1 fruit fly cellular context compared by ENCODE assay signal in the genomic region with DNA sequence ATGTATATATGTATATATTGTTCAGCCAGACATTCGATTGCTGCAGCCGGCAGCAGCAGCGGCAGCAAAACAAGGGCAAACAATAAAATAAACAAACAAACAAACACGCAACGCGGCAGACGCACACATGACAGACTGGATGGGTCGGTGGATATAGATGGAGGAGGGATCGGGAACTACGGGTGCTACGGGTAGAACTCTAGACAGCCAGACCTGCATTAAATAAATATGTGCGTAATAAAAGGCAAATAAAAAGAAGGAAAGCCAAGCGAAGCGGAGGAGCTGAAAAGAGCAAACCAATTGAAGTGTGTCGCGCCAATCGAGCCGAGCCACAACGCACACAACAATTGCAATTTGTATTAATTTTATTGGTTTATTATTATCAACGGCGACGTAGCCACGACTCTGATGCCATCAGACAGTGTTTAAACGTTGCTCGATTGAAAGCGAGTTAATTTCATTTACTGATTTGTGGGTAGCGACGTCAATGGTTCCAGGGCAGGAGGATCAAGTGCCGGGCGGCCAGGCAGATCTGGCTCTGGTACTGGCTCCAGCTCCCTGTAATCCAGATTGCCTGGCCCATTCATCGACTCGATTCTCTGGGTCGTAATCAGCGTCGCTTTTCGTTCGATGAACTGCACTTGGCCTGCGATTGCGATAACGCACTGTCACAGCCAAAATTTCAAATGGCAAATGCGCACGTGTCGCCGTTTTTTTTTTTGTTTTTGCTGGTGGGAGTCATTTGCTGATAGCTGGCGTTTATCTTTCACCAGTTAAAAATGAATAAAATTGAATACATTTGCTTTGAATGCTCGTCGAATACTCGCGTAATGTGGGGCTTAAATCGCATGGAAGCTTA.
TF ChIP-seq lines count a peak whose summit lies in the region.

No protein-coding gene starts in this region.

TF ChIP-seq in whole organism, embryonic, 481 proteins besides CTCF, POLR2A, EP300 and RAD21 (continued from another document and continues in another):
- TF ChIP-seq sna (GFP tag; IDR thresholded peaks at IDR 0.05; lab: Robert Waterston, UW; ENCODE audit: partially characterized antibody) (no peak), HmgD (GFP tag; optimal IDR thresholded peaks at IDR 0.05; lab: Kevin White, UChicago) (no peak), CG13287 (GFP tag; IDR thresholded peaks at IDR 0.05; lab: Robert Waterston, UW; ENCODE audit: partially characterized antibody) (no peak), CG12391 (tag; optimal IDR thresholded peaks at IDR 0.05; lab: Kevin White, UChicago) (no peak), Six4 (GFP tag; optimal IDR thresholded peaks at IDR 0.05; lab: Kevin White, UChicago) (no peak), BtbVII (GFP tag; optimal IDR thresholded peaks at IDR 0.05; lab: Kevin White, UChicago) (no peak), slou (GFP tag; optimal IDR thresholded peaks at IDR 0.05; lab: Kevin White, UChicago) (no peak), h (optimal IDR thresholded peaks at IDR 0.05; lab: Kevin White, UChicago) (no peak), CG4282 (GFP tag; optimal IDR thresholded peaks at IDR 0.05; lab: Kevin White, UChicago) (no peak), CG7745 (tag; optimal IDR thresholded peaks at IDR 0.05; lab: Kevin White, UChicago) (no peak), so (GFP tag; IDR thresholded peaks at IDR 0.05; lab: Robert Waterston, UW) (no peak), Sox100B (GFP tag; optimal IDR thresholded peaks at IDR 0.05; lab: Kevin White, UChicago) (peak; percentile 13), CG10366 (GFP tag; IDR thresholded peaks at IDR 0.05; lab: Robert Waterston, UW) (no peak), Antp (GFP tag; optimal IDR thresholded peaks at IDR 0.05; lab: Kevin White, UChicago) (no peak), CG2889 (GFP tag; IDR thresholded peaks at IDR 0.05; lab: Robert Waterston, UW) (no peak), E2f2 (GFP tag; IDR thresholded peaks at IDR 0.05; lab: Robert Waterston, UW) (no peak), croc (GFP tag; conservative IDR thresholded peaks at IDR 0.05; lab: Robert Waterston, UW) (0 out of 3 replicates have a peak, but pooled peaks have one; percentile 17), NK7.1 (GFP tag; optimal IDR thresholded peaks at IDR 0.05; lab: Kevin White, UChicago) (no peak), CG9437 (GFP tag; optimal IDR thresholded peaks at IDR 0.05; lab: Kevin White, UChicago) (no peak), Kr (GFP tag; optimal IDR thresholded peaks at IDR 0.05; lab: Kevin White, UChicago) (peak; percentile 52), Rx (GFP tag; IDR thresholded peaks at IDR 0.05; lab: Robert Waterston, UW) (no peak), hb (GFP tag; IDR thresholded peaks at IDR 0.05; lab: Robert Waterston, UW; ENCODE audit: partially characterized antibody) (no peak), mirr (GFP tag; optimal IDR thresholded peaks at IDR 0.05; lab: Kevin White, UChicago) (no peak), bigmax (GFP tag; optimal IDR thresholded peaks at IDR 0.05; lab: Kevin White, UChicago) (no peak), CG3281 (GFP tag; optimal IDR thresholded peaks at IDR 0.05; lab: Kevin White, UChicago) (no peak), CG6175 (GFP tag; IDR thresholded peaks at IDR 0.05; lab: Robert Waterston, UW) (no peak), CG15601 (tag; optimal IDR thresholded peaks at IDR 0.05; lab: Kevin White, UChicago) (peak; percentile 66), CG31224 (GFP tag; IDR thresholded peaks at IDR 0.05; lab: Robert Waterston, UW) (no peak), CG16863 (GFP tag; optimal IDR thresholded peaks at IDR 0.05; lab: Kevin White, UChicago) (peak; percentile 14), tgo (GFP tag; IDR thresholded peaks at IDR 0.05; lab: Robert Waterston, UW) (no peak), CG7987 (GFP tag; optimal IDR thresholded peaks at IDR 0.05; lab: Kevin White, UChicago) (peak; percentile 48), CG14965 (GFP tag; optimal IDR thresholded peaks at IDR 0.05; lab: Kevin White, UChicago; ENCODE audit: borderline replicate concordance) (no peak), Usf (GFP tag; optimal IDR thresholded peaks at IDR 0.05; lab: Kevin White, UChicago) (no peak), CG11398 (GFP tag; optimal IDR thresholded peaks at IDR 0.05; lab: Kevin White, UChicago) (peak; percentile 17), fu2 (GFP tag; optimal IDR thresholded peaks at IDR 0.05; lab: Kevin White, UChicago) (no peak), CG1529 (GFP tag; optimal IDR thresholded peaks at IDR 0.05; lab: Kevin White, UChicago) (peak; percentile 53), pho (GFP tag; optimal IDR thresholded peaks at IDR 0.05; lab: Kevin White, UChicago) (no peak), grn (GFP tag; optimal IDR thresholded peaks at IDR 0.05; lab: Kevin White, UChicago) (no peak), sens-2 (GFP tag; IDR thresholded peaks at IDR 0.05; lab: Robert Waterston, UW) (no peak), zen2 (GFP tag; IDR thresholded peaks at IDR 0.05; lab: Robert Waterston, UW; ENCODE audit: partially characterized antibody) (no peak), Sry-β (GFP tag; optimal IDR thresholded peaks at IDR 0.05; lab: Kevin White, UChicago) (peak; percentile 36), CG9817 (tag; optimal IDR thresholded peaks at IDR 0.05; lab: Kevin White, UChicago) (no peak), mam (GFP tag; optimal IDR thresholded peaks at IDR 0.05; lab: Kevin White, UChicago) (no peak), Side (GFP tag; optimal IDR thresholded peaks at IDR 0.05; lab: Kevin White, UChicago) (peak; percentile 17), CG34224 (GFP tag; IDR thresholded peaks at IDR 0.05; lab: Robert Waterston, UW; ENCODE audit: partially characterized antibody) (no peak), Fer2 (tag; optimal IDR thresholded peaks at IDR 0.05; lab: Kevin White, UChicago) (no peak), CG2116 (GFP tag; optimal IDR thresholded peaks at IDR 0.05; lab: Kevin White, UChicago) (no peak), caup (GFP tag; optimal IDR thresholded peaks at IDR 0.05; lab: Kevin White, UChicago; ENCODE audit: severe bottlenecking) (no peak), tup (GFP tag; optimal IDR thresholded peaks at IDR 0.05; lab: Kevin White, UChicago) (no peak), CG10654 (GFP tag; optimal IDR thresholded peaks at IDR 0.05; lab: Kevin White, UChicago) (no peak), lola (GFP tag; optimal IDR thresholded peaks at IDR 0.05; lab: Kevin White, UChicago) (peak in 1 of 3 experiments; percentile 50), ase (GFP tag; IDR thresholded peaks at IDR 0.05; lab: Robert Waterston, UW) (no peak), prd (optimal IDR thresholded peaks at IDR 0.05; lab: Kevin White, UChicago) (no peak), prd (GFP tag; IDR thresholded peaks at IDR 0.05; lab: Robert Waterston, UW) (no peak), Neu2 (GFP tag; optimal IDR thresholded peaks at IDR 0.05; lab: Kevin White, UChicago; ENCODE audit: borderline replicate concordance) (no peak), CG18599 (GFP tag; optimal IDR thresholded peaks at IDR 0.05; lab: Kevin White, UChicago) (no peak), gsb-n (tag; optimal IDR thresholded peaks at IDR 0.05; lab: Kevin White, UChicago) (peak; percentile 59), slp2 (GFP tag; optimal IDR thresholded peaks at IDR 0.05; lab: Kevin White, UChicago) (no peak), Camta (GFP tag; optimal IDR thresholded peaks at IDR 0.05; lab: Kevin White, UChicago) (no peak), dimm (GFP tag; IDR thresholded peaks at IDR 0.05; lab: Robert Waterston, UW) (no peak), tio (GFP tag; optimal IDR thresholded peaks at IDR 0.05; lab: Kevin White, UChicago) (no peak), CG5180 (GFP tag; optimal IDR thresholded peaks at IDR 0.05; lab: Kevin White, UChicago) (no peak), schlank (tag; optimal IDR thresholded peaks at IDR 0.05; lab: Kevin White, UChicago) (no peak), CG32767 (GFP tag; IDR thresholded peaks at IDR 0.05; lab: Robert Waterston, UW) (no peak), Dip2 (GFP tag; IDR thresholded peaks at IDR 0.05; lab: Robert Waterston, UW) (no peak), CG2129 (GFP tag; IDR thresholded peaks at IDR 0.05; lab: Robert Waterston, UW; ENCODE audit: partially characterized antibody) (no peak), gro (GFP tag; optimal IDR thresholded peaks at IDR 0.05; lab: Kevin White, UChicago) (no peak), unpg (GFP tag; optimal IDR thresholded peaks at IDR 0.05; lab: Kevin White, UChicago) (peak; percentile 38), CG9876 (GFP tag; optimal IDR thresholded peaks at IDR 0.05; lab: Kevin White, UChicago) (no peak), CG10147 (GFP tag; optimal IDR thresholded peaks at IDR 0.05; lab: Kevin White, UChicago) (no peak), run (tag; optimal IDR thresholded peaks at IDR 0.05; lab: Kevin White, UChicago) (peak; percentile 10), CG11247 (GFP tag; IDR thresholded peaks at IDR 0.05; lab: Robert Waterston, UW) (no peak), CG4820 (GFP tag; optimal IDR thresholded peaks at IDR 0.05; lab: Kevin White, UChicago) (peak; percentile 1), CG17568 (GFP tag; optimal IDR thresholded peaks at IDR 0.05; lab: Kevin White, UChicago) (peak; percentile 41), CG3407 (GFP tag; optimal IDR thresholded peaks at IDR 0.05; lab: Kevin White, UChicago) (peak; percentile 62), CG13624 (GFP tag; optimal IDR thresholded peaks at IDR 0.05; lab: Kevin White, UChicago) (no peak), ara (GFP tag; IDR thresholded peaks at IDR 0.05; lab: Robert Waterston, UW) (peak; percentile 24; the same call in 1 of the 2 replicates), crol (GFP tag; IDR thresholded peaks at IDR 0.05; lab: Robert Waterston, UW) (peak; percentile 61), CG12155 (GFP tag; optimal IDR thresholded peaks at IDR 0.05; lab: Kevin White, UChicago) (no peak), Nf-YC (tag; optimal IDR thresholded peaks at IDR 0.05; lab: Kevin White, UChicago) (no peak), CG42726 (GFP tag; IDR thresholded peaks at IDR 0.05; lab: Robert Waterston, UW; ENCODE audit: partially characterized antibody) (no peak), hth (optimal IDR thresholded peaks at IDR 0.05; lab: Kevin White, UChicago) (no peak), emc (GFP tag; optimal IDR thresholded peaks at IDR 0.05; lab: Kevin White, UChicago) (no peak), tin (GFP tag; optimal IDR thresholded peaks at IDR 0.05; lab: Kevin White, UChicago) (no peak), CG18619 (GFP tag; optimal IDR thresholded peaks at IDR 0.05; lab: Kevin White, UChicago) (peak; percentile 14), twi (tag; optimal IDR thresholded peaks at IDR 0.05; lab: Kevin White, UChicago) (peak; percentile 73), slbo (GFP tag; IDR thresholded peaks at IDR 0.05; lab: Robert Waterston, UW) (no peak), CG18476 (GFP tag; optimal IDR thresholded peaks at IDR 0.05; lab: Kevin White, UChicago) (no peak), zf30C (GFP tag; optimal IDR thresholded peaks at IDR 0.05; lab: Kevin White, UChicago) (no peak), C15 (GFP tag; IDR thresholded peaks at IDR 0.05; lab: Robert Waterston, UW) (no peak), cg (GFP tag; optimal IDR thresholded peaks at IDR 0.05; lab: Kevin White, UChicago) (no peak), abd-A (tag; optimal IDR thresholded peaks at IDR 0.05; lab: Kevin White, UChicago) (no peak), bcd (GFP tag; optimal IDR thresholded peaks at IDR 0.05; lab: Kevin White, UChicago) (no peak), btn (GFP tag; optimal IDR thresholded peaks at IDR 0.05; lab: Kevin White, UChicago) (no peak), CG17385 (GFP tag; optimal IDR thresholded peaks at IDR 0.05; lab: Kevin White, UChicago) (peak; percentile 5), CG1603 (tag; optimal IDR thresholded peaks at IDR 0.05; lab: Kevin White, UChicago) (peak; percentile 49), Deaf1 (tag; optimal IDR thresholded peaks at IDR 0.05; lab: Kevin White, UChicago) (no peak), Hsf (GFP tag; optimal IDR thresholded peaks at IDR 0.05; lab: Kevin White, UChicago) (no peak), CG30020 (tag; optimal IDR thresholded peaks at IDR 0.05; lab: Kevin White, UChicago) (no peak), CG14050 (GFP tag; IDR thresholded peaks at IDR 0.05; lab: Robert Waterston, UW) (no peak), wor (GFP tag; IDR thresholded peaks at IDR 0.05; lab: Robert Waterston, UW) (no peak), B-H2 (GFP tag; optimal IDR thresholded peaks at IDR 0.05; lab: Kevin White, UChicago) (no peak), mld (GFP tag; IDR thresholded peaks at IDR 0.05; lab: Robert Waterston, UW; ENCODE audit: partially characterized antibody) (no peak), crp (GFP tag; optimal IDR thresholded peaks at IDR 0.05; lab: Kevin White, UChicago) (no peak), CG11723 (GFP tag; optimal IDR thresholded peaks at IDR 0.05; lab: Kevin White, UChicago) (peak; percentile 53), CG33557 (GFP tag; optimal IDR thresholded peaks at IDR 0.05; lab: Kevin White, UChicago) (peak; percentile 66), cwo (GFP tag; optimal IDR thresholded peaks at IDR 0.05; lab: Kevin White, UChicago) (peak; percentile 64), nmo (GFP tag; optimal IDR thresholded peaks at IDR 0.05; lab: Kevin White, UChicago) (no peak), chinmo (GFP tag; IDR thresholded peaks at IDR 0.05; lab: Robert Waterston, UW; ENCODE audit: partially characterized antibody) (0 out of 4 replicates have a peak, but pooled peaks have one; percentile 32), CG10565 (GFP tag; optimal IDR thresholded peaks at IDR 0.05; lab: Kevin White, UChicago) (no peak), CG4854 (GFP tag; optimal IDR thresholded peaks at IDR 0.05; lab: Kevin White, UChicago) (no peak), jing (GFP tag; optimal IDR thresholded peaks at IDR 0.05; lab: Kevin White, UChicago) (no peak), Abd-B (GFP tag; optimal IDR thresholded peaks at IDR 0.05; lab: Kevin White, UChicago) (no peak), Dp (GFP tag; optimal IDR thresholded peaks at IDR 0.05; lab: Kevin White, UChicago) (no peak), Ets65A (GFP tag; lab: Kevin White, UChicago) (no peak), CG10274 (GFP tag; optimal IDR thresholded peaks at IDR 0.05; lab: Kevin White, UChicago) (no peak), cad (GFP tag; optimal IDR thresholded peaks at IDR 0.05; lab: Kevin White, UChicago) (no peak), CG30403 (GFP tag; optimal IDR thresholded peaks at IDR 0.05; lab: Kevin White, UChicago) (no peak), CG13123 (GFP tag; optimal IDR thresholded peaks at IDR 0.05; lab: Kevin White, UChicago) (no peak), Atf-2 (GFP tag; optimal IDR thresholded peaks at IDR 0.05; lab: Kevin White, UChicago) (no peak), NfI (GFP tag; optimal IDR thresholded peaks at IDR 0.05; lab: Kevin White, UChicago) (no peak), scrt (GFP tag; optimal IDR thresholded peaks at IDR 0.05; lab: Kevin White, UChicago) (no peak), en (GFP tag; optimal IDR thresholded peaks at IDR 0.05; lab: Kevin White, UChicago) (no peak), dati (GFP tag; IDR thresholded peaks at IDR 0.05; lab: Robert Waterston, UW) (no peak), pfk (GFP tag; optimal IDR thresholded peaks at IDR 0.05; lab: Kevin White, UChicago) (no peak)
